Worm (Caenorhabditis elegans) whole organism, L4 larva: ENCODE measurements around the gene F07C6.6.

Experiments
- F10B5.3 ChIP-seq: sonication (generic microtip); optimal IDR thresholded peaks from 2 replicates; lab custom pipeline; 2016; ENCODE audit warnings: mild to moderate bottlenecking, missing genetic modification characterization, missing compliant biosample characterization
- F26F4.8 ChIP-seq: fragments of 200-800 bp; sonication (Bioruptor generic); conservative IDR thresholded peaks from 2 replicates; pipeline ENCODE4 v1.3.6; 2022; ENCODE audit warnings: missing genetic modification characterization, missing compliant biosample characterization
- F49E8.2 ChIP-seq: sonication (generic microtip); optimal IDR thresholded peaks from 2 replicates; lab custom pipeline; 2016; ENCODE audit warnings: missing compliant biosample characterization, mild to moderate bottlenecking, missing genetic modification characterization, borderline replicate concordance
- T20F7.1 ChIP-seq: fragments of 200-800 bp; sonication (Bioruptor generic); optimal IDR thresholded peaks from 2 replicates; lab custom pipeline; 2018; ENCODE audit warnings: mild to moderate bottlenecking, missing genetic modification characterization, missing compliant biosample characterization
- Y48G9A.11 ChIP-seq: fragments of 200-800 bp; sonication (Bioruptor generic); IDR thresholded peaks from 2 replicates; pipeline ENCODE4 v1.3.6; 2022; ENCODE audit warnings: missing genetic modification reagents, missing genetic modification characterization, missing compliant biosample characterization
- ZK337.2 ChIP-seq: fragments of 200-800 bp; sonication (Bioruptor generic); IDR thresholded peaks from 2 replicates; pipeline ENCODE4 v1.3.6; 2022; ENCODE audit warnings: missing genetic modification reagents, missing genetic modification characterization, missing compliant biosample characterization
- aha-1 ChIP-seq: fragments of 150-350 bp; peaks from one replicate; lab custom pipeline; 2014; ENCODE audit warnings: missing biosample characterization, missing genetic modification characterization
- arid-1 ChIP-seq: fragments of 200-800 bp; sonication (Bioruptor generic); conservative IDR thresholded peaks from 2 replicates; pipeline ENCODE4 v1.3.6; 2022; ENCODE audit warnings: missing genetic modification reagents, missing genetic modification characterization, missing compliant biosample characterization
- ceh-20 ChIP-seq: fragments of 200-800 bp; sonication (Bioruptor generic); IDR thresholded peaks from 2 replicates; pipeline ENCODE4 v1.3.6; 2022; ENCODE audit warnings: missing genetic modification reagents, missing genetic modification characterization, missing compliant biosample characterization
- ceh-44 ChIP-seq: fragments of 200-800 bp; sonication (Bioruptor generic); IDR thresholded peaks from 2 replicates; pipeline ENCODE4 v1.3.6; 2022; ENCODE audit warnings: missing genetic modification reagents, missing genetic modification characterization, missing compliant biosample characterization
- daf-16 ChIP-seq, 3 experiments: sonication (generic microtip); optimal IDR thresholded peaks; 2 replicates each; lab custom pipeline; 2016 to 2017; ENCODE audit warnings: missing genetic modification characterization in 3 of 3, missing genetic modification reagents in 3 of 3, mild to moderate bottlenecking in 2 of 3, missing compliant biosample characterization in 2 of 3, missing biosample characterization in 1 of 3, moderate library complexity in 1 of 3
- daf-8 ChIP-seq: fragments of 200-800 bp; sonication (Bioruptor generic); IDR thresholded peaks from 2 replicates; pipeline ENCODE4 v1.3.6; 2022; ENCODE audit warnings: missing genetic modification characterization, missing compliant biosample characterization
- dmd-9 ChIP-seq: fragments of 200-800 bp; sonication (Bioruptor generic); IDR thresholded peaks from 2 replicates; pipeline ENCODE4 v1.3.6; 2022; ENCODE audit warnings: missing genetic modification reagents, missing genetic modification characterization, missing compliant biosample characterization
- duxl-1 ChIP-seq: sonication (generic microtip); optimal IDR thresholded peaks from 2 replicates; lab custom pipeline; 2016; ENCODE audit warnings: mild to moderate bottlenecking, missing genetic modification characterization, moderate library complexity, missing compliant biosample characterization; ENCODE audit not compliant: poor library complexity
- dve-1 ChIP-seq: sonication (generic microtip); optimal IDR thresholded peaks from 2 replicates; lab custom pipeline; 2017; ENCODE audit warnings: antibody characterized with exemption, mild to moderate bottlenecking, missing genetic modification characterization, missing compliant biosample characterization; ENCODE audit not compliant: insufficient read depth
- egl-27 ChIP-seq: sonication (generic microtip); optimal IDR thresholded peaks from 3 replicates; lab custom pipeline; 2017; ENCODE audit warnings: missing biosample characterization, missing genetic modification reagents, missing genetic modification characterization
- egl-43 ChIP-seq: fragments of 200-800 bp; sonication (Bioruptor generic); IDR thresholded peaks from 2 replicates; pipeline ENCODE4 v1.3.6; 2022; ENCODE audit warnings: missing genetic modification reagents, missing genetic modification characterization, missing compliant biosample characterization
- fkh-10 ChIP-seq: fragments of 150-350 bp; optimal IDR thresholded peaks from 2 replicates; lab custom pipeline; 2014; ENCODE audit warnings: missing biosample characterization, missing genetic modification reagents, missing genetic modification characterization
- fos-1 ChIP-seq: fragments of 150-350 bp; optimal IDR thresholded peaks from 2 replicates; lab custom pipeline; 2014; ENCODE audit warnings: missing biosample characterization, missing genetic modification characterization
- gei-8 ChIP-seq: fragments of 200-800 bp; sonication (Bioruptor generic); optimal IDR thresholded peaks from 2 replicates; lab custom pipeline; 2018; ENCODE audit warnings: mild to moderate bottlenecking, missing genetic modification characterization, missing compliant biosample characterization
- hif-1 ChIP-seq, 2 experiments: sonication (generic microtip); optimal IDR thresholded peaks; 2 replicates each; lab custom pipeline; 2016 to 2017; ENCODE audit warnings: missing compliant biosample characterization in 2 of 2, missing genetic modification characterization in 2 of 2, missing genetic modification reagents in 2 of 2, missing genotype in 2 of 2, mild to moderate bottlenecking in 1 of 2
- hlh-11 ChIP-seq: fragments of 200-800 bp; sonication (Bioruptor generic); optimal IDR thresholded peaks from 2 replicates; lab custom pipeline; 2018; ENCODE audit warnings: mild to moderate bottlenecking, missing genetic modification characterization, missing compliant biosample characterization
- hmg-1.1 ChIP-seq: fragments of 200-800 bp; sonication (Bioruptor generic); IDR thresholded peaks from 2 replicates; pipeline ENCODE4 v1.3.6; 2022; ENCODE audit warnings: missing genetic modification reagents, missing genetic modification characterization, missing compliant biosample characterization
- lim-7 ChIP-seq: fragments of 200-800 bp; sonication (Bioruptor generic); IDR thresholded peaks from 2 replicates; pipeline ENCODE4 v1.3.6; 2022; ENCODE audit warnings: missing genetic modification characterization, missing compliant biosample characterization
- lin-1 ChIP-seq: fragments of 200-800 bp; sonication (Bioruptor generic); IDR thresholded peaks from 2 replicates; pipeline ENCODE4 v1.3.6; 2022; ENCODE audit warnings: missing genetic modification reagents, missing genetic modification characterization, missing compliant biosample characterization
- lin-15B ChIP-seq: fragments of 150-350 bp; sonication (generic microtip); optimal IDR thresholded peaks from 3 replicates; lab custom pipeline; 2014; ENCODE audit warnings: missing biosample characterization, missing genetic modification characterization
- lin-29 ChIP-seq: fragments of 200-800 bp; sonication (Bioruptor generic); IDR thresholded peaks from 2 replicates; pipeline ENCODE4 v1.3.6; 2022; ENCODE audit warnings: missing genetic modification reagents, missing genetic modification characterization, missing compliant biosample characterization
- lin-38 ChIP-seq: fragments of 200-800 bp; sonication (Bioruptor generic); IDR thresholded peaks from 2 replicates; pipeline ENCODE4 v1.3.6; 2022; ENCODE audit warnings: missing genetic modification reagents, missing genetic modification characterization, missing compliant biosample characterization
- lir-3 ChIP-seq: sonication (generic microtip); optimal IDR thresholded peaks from 2 replicates; lab custom pipeline; 2016; ENCODE audit warnings: mild to moderate bottlenecking, missing genetic modification characterization, missing compliant biosample characterization
- mdt-29 ChIP-seq: fragments of 200-800 bp; sonication (Bioruptor generic); IDR thresholded peaks from 2 replicates; pipeline ENCODE4 v1.3.6; 2022; ENCODE audit warnings: missing genetic modification reagents, missing genetic modification characterization, missing compliant biosample characterization
- mes-2 ChIP-seq: sonication (generic microtip); optimal IDR thresholded peaks from 2 replicates; lab custom pipeline; 2016; ENCODE audit warnings: missing genotype, mild to moderate bottlenecking, missing genetic modification characterization, missing compliant biosample characterization; ENCODE audit not compliant: poor library complexity, severe bottlenecking
- mxl-3 ChIP-seq: fragments of 200-800 bp; sonication (Bioruptor generic); optimal IDR thresholded peaks from 2 replicates; lab custom pipeline; 2018; ENCODE audit warnings: mild to moderate bottlenecking, missing genetic modification characterization, missing compliant biosample characterization
- nhr-10 ChIP-seq: fragments of 150-350 bp; optimal IDR thresholded peaks from 2 replicates; lab custom pipeline; 2014; ENCODE audit warnings: missing biosample characterization, missing genetic modification characterization
- nhr-11 ChIP-seq: fragments of 150-350 bp; optimal IDR thresholded peaks from 2 replicates; lab custom pipeline; 2014; ENCODE audit warnings: missing biosample characterization, missing genetic modification characterization
- nhr-237 ChIP-seq: sonication (generic microtip); optimal IDR thresholded peaks from 2 replicates; lab custom pipeline; 2017; ENCODE audit warnings: missing biosample characterization, missing genetic modification characterization
- nhr-41 ChIP-seq: fragments of 200-800 bp; sonication (Bioruptor generic); IDR thresholded peaks from 2 replicates; pipeline ENCODE4 v1.3.6; 2022; ENCODE audit warnings: missing genetic modification reagents, missing genetic modification characterization, missing compliant biosample characterization
- nhr-6 ChIP-seq: fragments of 150-350 bp; optimal IDR thresholded peaks from 2 replicates; lab custom pipeline; 2014; ENCODE audit warnings: missing biosample characterization, missing genetic modification characterization
- pha-4 ChIP-seq, 2 experiments: fragments of 150-350 bp in 1 of 2; fragments of 200-800 bp in 1 of 2; sonication (Bioruptor generic) in 1 of 2; IDR thresholded peaks in 1 of 2; optimal IDR thresholded peaks in 1 of 2; 2 replicates each; pipeline versions ENCODE4 v1.3.6 to Lab custom; 2014 to 2022; ENCODE audit warnings: missing genetic modification characterization in 2 of 2, missing genetic modification reagents in 2 of 2, missing biosample characterization in 1 of 2, missing compliant biosample characterization in 1 of 2
- sdz-12 ChIP-seq: fragments of 200-800 bp; sonication (Bioruptor generic); optimal IDR thresholded peaks from 2 replicates; lab custom pipeline; 2018; ENCODE audit warnings: mild to moderate bottlenecking, missing genetic modification characterization, missing compliant biosample characterization
- skn-1 ChIP-seq: fragments of 150-350 bp; optimal IDR thresholded peaks from 2 replicates; lab custom pipeline; 2014; ENCODE audit warnings: missing biosample characterization, missing genetic modification characterization
- snpc-1.2 ChIP-seq: fragments of 200-800 bp; sonication (Bioruptor generic); IDR thresholded peaks from 2 replicates; pipeline ENCODE4 v1.3.6; 2022; ENCODE audit warnings: missing genetic modification reagents, missing genetic modification characterization, missing compliant biosample characterization
- snpc-4 ChIP-seq: fragments of 150-350 bp; optimal IDR thresholded peaks from 2 replicates; lab custom pipeline; 2014; ENCODE audit warnings: missing biosample characterization, missing genetic modification characterization
- tra-1 ChIP-seq: fragments of 200-800 bp; sonication (Bioruptor generic); IDR thresholded peaks from 2 replicates; pipeline ENCODE4 v1.3.6; 2022; ENCODE audit warnings: missing genetic modification reagents, missing genetic modification characterization, missing compliant biosample characterization
- unc-130 ChIP-seq: sonication (generic microtip); optimal IDR thresholded peaks from 2 replicates; lab custom pipeline; 2016; ENCODE audit warnings: missing genetic modification reagents, missing genetic modification characterization, missing compliant biosample characterization
- zag-1 ChIP-seq: fragments of 150-350 bp; optimal IDR thresholded peaks from 2 replicates; lab custom pipeline; 2014; ENCODE audit warnings: missing biosample characterization, missing genetic modification characterization
- zfp-2 ChIP-seq: sonication (generic microtip); optimal IDR thresholded peaks from 2 replicates; lab custom pipeline; 2016; ENCODE audit warnings: mild to moderate bottlenecking, missing genetic modification characterization, missing compliant biosample characterization
- zfp-3 ChIP-seq: fragments of 200-800 bp; sonication (Bioruptor generic); conservative IDR thresholded peaks from 2 replicates; pipeline ENCODE4 v1.3.6; 2022; ENCODE audit warnings: missing genetic modification reagents, missing genetic modification characterization, missing compliant biosample characterization
- zip-11 ChIP-seq: fragments of 200-800 bp; sonication (Bioruptor generic); IDR thresholded peaks from 2 replicates; pipeline ENCODE4 v1.3.6; 2022; ENCODE audit warnings: missing genetic modification characterization, missing compliant biosample characterization
- ztf-11 ChIP-seq: fragments of 150-350 bp; optimal IDR thresholded peaks from 2 replicates; lab custom pipeline; 2014; ENCODE audit warnings: missing biosample characterization, missing genetic modification characterization

F07C6.6 gene

DNA sequence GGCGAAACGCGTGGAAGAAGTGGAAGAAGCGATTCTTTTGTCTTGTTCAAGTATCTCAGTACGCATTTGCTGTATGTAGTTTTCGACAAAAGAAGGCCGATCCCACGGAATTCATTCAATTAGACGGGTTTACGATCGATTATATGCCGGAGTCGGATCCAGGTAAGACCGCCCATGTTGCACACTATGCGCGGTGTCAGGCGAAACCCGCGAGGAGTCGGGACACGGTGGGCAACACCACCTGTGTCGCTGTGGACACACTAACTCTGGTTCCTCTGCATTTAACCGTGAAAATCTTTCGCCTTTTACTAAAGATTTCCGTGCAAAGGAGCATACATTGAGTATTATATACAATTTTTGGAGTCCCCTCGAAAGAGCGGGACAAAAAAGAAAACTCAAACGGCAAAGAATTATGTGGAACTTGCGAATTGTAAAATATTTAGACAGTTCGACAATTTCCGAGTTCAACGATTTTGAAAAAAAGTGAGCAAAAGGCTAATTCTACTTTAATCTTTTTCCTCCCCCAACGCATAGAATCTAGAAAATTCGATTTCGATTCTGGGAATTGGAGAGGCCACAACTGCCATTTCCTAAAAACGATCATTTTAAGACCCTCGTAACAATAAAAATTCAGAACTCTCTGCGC is 10.7 kb upstream of the F07C6.6 start:
- TF ChIP-seq fos-1 (tag; lab: Kevin White, UChicago): no peak
- no peak for TF ChIP-seq nhr-41 (GFP tag; lab: Robert Waterston, UW)
- TF ChIP-seq aha-1: peak; percentile 39
- peak; percentile 74 for TF ChIP-seq Y48G9A.11 (GFP tag; lab: Robert Waterston, UW)
- TF ChIP-seq F10B5.3: no peak
- no peak for TF ChIP-seq fkh-10
- TF ChIP-seq hlh-11 (tag; lab: Kevin White, UChicago): no peak
- no peak for TF ChIP-seq mxl-3 (GFP tag; lab: Kevin White, UChicago)
- no peak for TF ChIP-seq duxl-1 (tag; lab: Kevin White, UChicago)
- 0 out of 2 replicates have a peak, but pooled peaks have one; percentile 25 for TF ChIP-seq dmd-9
- peak; percentile 95 for TF ChIP-seq snpc-1.2 (GFP tag; lab: Robert Waterston, UW)
- no peak for TF ChIP-seq ZK337.2 (GFP tag; lab: Robert Waterston, UW)
- TF ChIP-seq lin-29: no peak
- TF ChIP-seq snpc-4: no peak
- TF ChIP-seq nhr-11 (tag; lab: Kevin White, UChicago): no peak
- no peak for TF ChIP-seq skn-1 (tag; lab: Kevin White, UChicago)
- no peak for TF ChIP-seq pha-4 (GFP tag; IDR thresholded peaks at IDR 0.05; lab: Robert Waterston, UW)
- no peak for TF ChIP-seq pha-4 (tag; optimal IDR thresholded peaks at IDR 0.05; lab: Kevin White, UChicago)
- no peak for TF ChIP-seq hif-1 (tag; optimal IDR thresholded peaks at IDR 0.05; lab: Kevin White, UChicago)
- no peak for TF ChIP-seq zag-1 (tag; lab: Kevin White, UChicago)
- peak; percentile 82 for TF ChIP-seq ceh-44 (GFP tag; lab: Robert Waterston, UW)
- TF ChIP-seq zfp-2 (tag; lab: Kevin White, UChicago): no peak
- TF ChIP-seq T20F7.1 (GFP tag; lab: Kevin White, UChicago): no peak
- no peak for TF ChIP-seq tra-1 (GFP tag; lab: Robert Waterston, UW)
- no peak for TF ChIP-seq egl-27 (tag; lab: Kevin White, UChicago)
- no peak for TF ChIP-seq ztf-11 (tag; lab: Kevin White, UChicago)
- no peak for TF ChIP-seq daf-16 (GFP tag; optimal IDR thresholded peaks at IDR 0.05; lab: Kevin White, UChicago)
- TF ChIP-seq daf-16 (tag; optimal IDR thresholded peaks at IDR 0.05; lab: Kevin White, UChicago): no peak
- no peak for TF ChIP-seq ceh-20 (GFP tag; lab: Robert Waterston, UW)
- TF ChIP-seq zfp-3 (GFP tag; lab: Robert Waterston, UW): no peak
- no peak for TF ChIP-seq nhr-10 (tag; lab: Kevin White, UChicago)
- TF ChIP-seq hmg-1.1: no peak
- TF ChIP-seq mes-2 (tag; lab: Kevin White, UChicago): no peak
- TF ChIP-seq mdt-29 (GFP tag; lab: Robert Waterston, UW): 0 out of 2 replicates have a peak, but pooled peaks have one; percentile 29
- peak; percentile 60; the same call in 1 of the 2 replicates for TF ChIP-seq arid-1 (GFP tag; lab: Robert Waterston, UW)
- no peak for TF ChIP-seq gei-8
- TF ChIP-seq lin-15B: no peak
- no peak for TF ChIP-seq lin-1 (GFP tag; lab: Robert Waterston, UW)
- TF ChIP-seq sdz-12: no peak
- no peak for TF ChIP-seq daf-8
- peak; percentile 15; the same call in 1 of the 2 replicates for TF ChIP-seq lin-38 (GFP tag; lab: Robert Waterston, UW)
- peak; percentile 83 for TF ChIP-seq F49E8.2 (tag; lab: Kevin White, UChicago)
- no peak for TF ChIP-seq F26F4.8
- no peak for TF ChIP-seq egl-43 (GFP tag; lab: Robert Waterston, UW)
- TF ChIP-seq zip-11: no peak
- TF ChIP-seq nhr-6 (tag; lab: Kevin White, UChicago): no peak
- peak; percentile 39 for TF ChIP-seq unc-130 (GFP tag; lab: Kevin White, UChicago)
- TF ChIP-seq lim-7 (GFP tag; lab: Robert Waterston, UW): 0 out of 2 replicates have a peak, but pooled peaks have one; percentile 49
- no peak for TF ChIP-seq nhr-237
- TF ChIP-seq lir-3: no peak
- TF ChIP-seq dve-1: no peak
